Worm (Caenorhabditis elegans) whole organism, early embryonic: ENCODE data around the gene Y57G11A.4.

Experiments used
- B0310.2 ChIP-seq: sonication (generic microtip); optimal IDR thresholded peaks from 2 replicates; lab custom pipeline; 2016; ENCODE audit warnings: mild to moderate bottlenecking, missing genetic modification characterization, missing compliant biosample characterization
- F13C5.2 ChIP-seq: sonication (generic microtip); optimal IDR thresholded peaks from 2 replicates; lab custom pipeline; 2017; ENCODE audit warnings: mild to moderate bottlenecking, missing genetic modification characterization, inconsistent platforms, missing compliant biosample characterization
- aly-1 ChIP-seq: sonication (generic microtip); optimal IDR thresholded peaks from 2 replicates; lab custom pipeline; 2016; ENCODE audit warnings: missing genetic modification characterization, missing compliant biosample characterization
- ama-1 ChIP-seq: fragments of 150-350 bp; optimal IDR thresholded peaks from 2 replicates; lab custom pipeline; 2014
- ceh-13 ChIP-seq: fragments of 200-800 bp; sonication (Bioruptor generic); optimal IDR thresholded peaks from 2 replicates; lab custom pipeline; 2018; ENCODE audit warnings: mild to moderate bottlenecking, missing genetic modification characterization, missing compliant biosample characterization
- ceh-36 ChIP-seq: sonication (generic microtip); optimal IDR thresholded peaks from 2 replicates; lab custom pipeline; 2016; ENCODE audit warnings: missing genetic modification characterization, inconsistent platforms, missing compliant biosample characterization
- ets-7 ChIP-seq: sonication (generic microtip); optimal IDR thresholded peaks from 2 replicates; lab custom pipeline; 2016; ENCODE audit warnings: missing genotype, missing genetic modification characterization, missing compliant biosample characterization
- flt-1 ChIP-seq: fragments of 200-800 bp; sonication (Bioruptor generic); IDR thresholded peaks from 2 replicates; pipeline ENCODE4 v1.3.6; 2022; ENCODE audit warnings: missing genetic modification characterization, missing compliant biosample characterization
- hmbx-1 ChIP-seq: sonication (generic microtip); optimal IDR thresholded peaks from 2 replicates; lab custom pipeline; 2016; ENCODE audit warnings: mild to moderate bottlenecking, missing genetic modification characterization, missing compliant biosample characterization
- hmg-4 ChIP-seq: fragments of 200-800 bp; sonication (Bioruptor generic); optimal IDR thresholded peaks from 2 replicates; lab custom pipeline; 2018; ENCODE audit warnings: mild to moderate bottlenecking, missing genetic modification characterization, missing compliant biosample characterization
- hnd-1 ChIP-seq: sonication (generic microtip); optimal IDR thresholded peaks from 2 replicates; lab custom pipeline; 2016; ENCODE audit warnings: missing genetic modification characterization, missing compliant biosample characterization
- pes-1 ChIP-seq: fragments of 200-800 bp; sonication (Bioruptor generic); IDR thresholded peaks from 2 replicates; pipeline ENCODE4 v1.3.6; 2022; ENCODE audit warnings: missing genetic modification reagents, missing genetic modification characterization, missing compliant biosample characterization
- scrt-1 ChIP-seq: fragments of 200-800 bp; sonication (Bioruptor generic); IDR thresholded peaks from 2 replicates; pipeline ENCODE4 v1.3.6; 2022; ENCODE audit warnings: missing genetic modification characterization, missing compliant biosample characterization
- sea-1 ChIP-seq: fragments of 200-800 bp; sonication (Bioruptor generic); conservative IDR thresholded peaks from 2 replicates; pipeline ENCODE4 v1.3.6; 2022; ENCODE audit warnings: missing genetic modification characterization, missing compliant biosample characterization
- tbx-11 ChIP-seq: fragments of 200-800 bp; sonication (Bioruptor generic); IDR thresholded peaks from 2 replicates; pipeline ENCODE4 v1.3.6; 2022; ENCODE audit warnings: missing genetic modification characterization, missing compliant biosample characterization
- tbx-37 ChIP-seq: fragments of 200-800 bp; sonication (Bioruptor generic); conservative IDR thresholded peaks from 2 replicates; pipeline ENCODE4 v1.3.6; 2022; ENCODE audit warnings: missing genetic modification reagents, missing genetic modification characterization, missing compliant biosample characterization
- tra-4 ChIP-seq: sonication (generic microtip); optimal IDR thresholded peaks from 2 replicates; lab custom pipeline; 2017; ENCODE audit warnings: missing genetic modification characterization, missing compliant biosample characterization

The Y57G11A.4 gene

ce11 chrIV:14506042-14506441 lies 24.0 kb downstream of the Y57G11A.4 start:
- TF ChIP-seq scrt-1 (GFP tag; lab: Robert Waterston, UW) (no peak), sea-1 (no peak), aly-1 (no peak), hnd-1 (tag; lab: Kevin White, UChicago) (no peak), ets-7 (tag; lab: Kevin White, UChicago) (no peak), hmg-4 (GFP tag; lab: Kevin White, UChicago) (no peak), ama-1 (lab: Kevin White, UChicago) (no peak), flt-1 (GFP tag; lab: Robert Waterston, UW) (no peak), pes-1 (no peak), tbx-11 (GFP tag; lab: Robert Waterston, UW) (no peak), ceh-36 (tag; lab: Kevin White, UChicago) (no peak), B0310.2 (tag; lab: Kevin White, UChicago) (no peak), hmbx-1 (tag; lab: Kevin White, UChicago) (no peak), tbx-37 (GFP tag; lab: Robert Waterston, UW) (no peak)

ce11 chrIV:14506995-14507394 lies 24.9 kb downstream of the Y57G11A.4 start:
- TF ChIP-seq pes-1, result no peak
- TF ChIP-seq hnd-1 (tag; lab: Kevin White, UChicago), result no peak
- TF ChIP-seq ceh-13 (GFP tag; lab: Kevin White, UChicago), result no peak
- no peak for TF ChIP-seq ama-1 (lab: Kevin White, UChicago)

- TF ChIP-seq F13C5.2 (tag; lab: Kevin White, UChicago) (no peak), ceh-36 (tag; lab: Kevin White, UChicago) (no peak), tbx-37 (GFP tag; lab: Robert Waterston, UW) (no peak), tbx-11 (GFP tag; lab: Robert Waterston, UW) (no peak), tra-4 (tag; lab: Kevin White, UChicago) (no peak), flt-1 (GFP tag; lab: Robert Waterston, UW) (no peak), scrt-1 (GFP tag; lab: Robert Waterston, UW) (no peak), ets-7 (tag; lab: Kevin White, UChicago) (no peak), pes-1 (no peak), hmbx-1 (tag; lab: Kevin White, UChicago) (no peak), hmg-4 (GFP tag; lab: Kevin White, UChicago) (no peak), ceh-13 (GFP tag; lab: Kevin White, UChicago) (no peak), sea-1 (no peak), aly-1 (no peak), ama-1 (lab: Kevin White, UChicago) (no peak)
Observed at ce11 chrIV:14512405-14512804, 30.3 kb downstream of the Y57G11A.4 start, which contains the start of gene Y57G11A.5. Gene Y57G11A.5, minus strand, starts transcription at chrIV:14512505.

ce11 chrIV:14515162-14515561 lies 33.1 kb downstream of the Y57G11A.4 start:
- TF ChIP-seq ama-1 (lab: Kevin White, UChicago) (no peak), ceh-13 (GFP tag; lab: Kevin White, UChicago) (no peak), tbx-11 (GFP tag; lab: Robert Waterston, UW) (no peak), pes-1 (no peak), aly-1 (no peak), ets-7 (tag; lab: Kevin White, UChicago) (no peak), tbx-37 (GFP tag; lab: Robert Waterston, UW) (no peak), scrt-1 (GFP tag; lab: Robert Waterston, UW) (no peak), flt-1 (GFP tag; lab: Robert Waterston, UW) (no peak), hmbx-1 (tag; lab: Kevin White, UChicago) (no peak), F13C5.2 (tag; lab: Kevin White, UChicago) (no peak), sea-1 (no peak), B0310.2 (tag; lab: Kevin White, UChicago) (no peak), hnd-1 (tag; lab: Kevin White, UChicago) (no peak), tra-4 (tag; lab: Kevin White, UChicago) (no peak), ceh-36 (tag; lab: Kevin White, UChicago) (no peak), hmg-4 (GFP tag; lab: Kevin White, UChicago) (no peak)

ce11 chrIV:14519423-14519822 lies 37.3 kb downstream of the Y57G11A.4 start, which contains the start of the genes Y57G11A.2 and T27E7.1:
Gene Y57G11A.2, minus strand, starts transcription at chrIV:14519523.
Gene T27E7.1, plus strand, starts transcription at chrIV:14519759.
- no peak for TF ChIP-seq ceh-13 (GFP tag; lab: Kevin White, UChicago)
- no peak for TF ChIP-seq aly-1
- no peak for TF ChIP-seq sea-1
- no peak for TF ChIP-seq F13C5.2 (tag; lab: Kevin White, UChicago)
- no peak for TF ChIP-seq hmbx-1 (tag; lab: Kevin White, UChicago)
- TF ChIP-seq scrt-1 (GFP tag; lab: Robert Waterston, UW), result no peak
- no peak for TF ChIP-seq hmg-4 (GFP tag; lab: Kevin White, UChicago)
- no peak for TF ChIP-seq flt-1 (GFP tag; lab: Robert Waterston, UW)
- no peak for TF ChIP-seq ama-1 (lab: Kevin White, UChicago)
- no peak for TF ChIP-seq ets-7 (tag; lab: Kevin White, UChicago)
- no peak for TF ChIP-seq tbx-37 (GFP tag; lab: Robert Waterston, UW)
- TF ChIP-seq hnd-1 (tag; lab: Kevin White, UChicago), result no peak
- TF ChIP-seq ceh-36 (tag; lab: Kevin White, UChicago), result no peak
- TF ChIP-seq tbx-11 (GFP tag; lab: Robert Waterston, UW), result no peak
- no peak for TF ChIP-seq tra-4 (tag; lab: Kevin White, UChicago)
- TF ChIP-seq pes-1, result no peak
- no peak for TF ChIP-seq B0310.2 (tag; lab: Kevin White, UChicago)

- TF ChIP-seq B0310.2 (tag; lab: Kevin White, UChicago) (no peak), sea-1 (no peak), ceh-36 (tag; lab: Kevin White, UChicago) (no peak), tbx-37 (GFP tag; lab: Robert Waterston, UW) (no peak)
Observed at ce11 chrIV:14523568-14523967, 41.5 kb downstream of the Y57G11A.4 start, which contains the start of gene srh-63. Gene srh-63, plus strand, starts transcription at chrIV:14523868.

ce11 chrIV:14528718-14529117 lies 46.6 kb downstream of the Y57G11A.4 start, which contains the start of gene T27E7.3:
Gene T27E7.3, plus strand, starts transcription at chrIV:14529018.
- no peak for TF ChIP-seq B0310.2 (tag; lab: Kevin White, UChicago)
- TF ChIP-seq hmbx-1 (tag; lab: Kevin White, UChicago), result no peak
- no peak for TF ChIP-seq flt-1 (GFP tag; lab: Robert Waterston, UW)
- no peak for TF ChIP-seq ceh-36 (tag; lab: Kevin White, UChicago)
- no peak for TF ChIP-seq aly-1
- no peak for TF ChIP-seq pes-1
- no peak for TF ChIP-seq ceh-13 (GFP tag; lab: Kevin White, UChicago)
- TF ChIP-seq tbx-11 (GFP tag; lab: Robert Waterston, UW), result no peak
- no peak for TF ChIP-seq ets-7 (tag; lab: Kevin White, UChicago)
- no peak for TF ChIP-seq tra-4 (tag; lab: Kevin White, UChicago)
